Fruit fly (Drosophila melanogaster) whole organism, wandering third instar larva: ENCODE results near the gene CG11714.

Source experiments
- Abd-B ChIP-seq: fragments of >200 bp; optimal IDR thresholded peaks from 2 replicates; lab custom pipeline; 2017; ENCODE audit warnings: missing biosample characterization, missing genetic modification characterization
- CG32264 ChIP-seq: fragments of 200-800 bp; sonication (Bioruptor generic); optimal IDR thresholded peaks from 2 replicates; lab custom pipeline; 2016; ENCODE audit warnings: missing biosample characterization, missing genetic modification characterization
- CG9705 ChIP-seq: fragments of 200-800 bp; sonication (Bioruptor generic); optimal IDR thresholded peaks from 2 replicates; lab custom pipeline; 2018; ENCODE audit warnings: missing biosample characterization, mild to moderate bottlenecking, missing genetic modification characterization
- CrebA ChIP-seq: fragments of 200-800 bp; sonication (Bioruptor generic); optimal IDR thresholded peaks from 2 replicates; lab custom pipeline; 2016; ENCODE audit warnings: missing biosample characterization, mild to moderate bottlenecking, missing genetic modification characterization, borderline replicate concordance
- Dfd ChIP-seq: fragments of >200 bp; optimal IDR thresholded peaks from 2 replicates; lab custom pipeline; 2017; ENCODE audit warnings: missing biosample characterization, missing genetic modification characterization
- Dif ChIP-seq: fragments of 200-275, 200-300 bp; sonication (Bioruptor generic); optimal IDR thresholded peaks from 2 replicates; lab custom pipeline; 2018; ENCODE audit warnings: missing biosample characterization, missing genetic modification characterization; ENCODE audit not compliant: partially characterized antibody
- GATAd ChIP-seq: sonication (Bioruptor generic); optimal IDR thresholded peaks from 2 replicates; lab custom pipeline; 2016; ENCODE audit warnings: missing biosample characterization, missing genetic modification characterization
- Hnf4 ChIP-seq: fragments of 200-800 bp; sonication (Bioruptor generic); optimal IDR thresholded peaks from 2 replicates; lab custom pipeline; 2016; ENCODE audit warnings: missing biosample characterization, mild to moderate bottlenecking, missing genetic modification characterization
- Hr78 ChIP-seq: fragments of >200 bp; optimal IDR thresholded peaks from 2 replicates; lab custom pipeline; 2017; ENCODE audit warnings: missing biosample characterization, missing genetic modification characterization
- Jra ChIP-seq: sonication (Bioruptor generic); optimal IDR thresholded peaks from 2 replicates; lab custom pipeline; 2016; ENCODE audit warnings: missing biosample characterization, missing genetic modification characterization
- Myc ChIP-seq: fragments of >200 bp; optimal IDR thresholded peaks from 2 replicates; lab custom pipeline; 2017
- Vsx2 ChIP-seq: fragments of 200-300, 225-300 bp; sonication (Bioruptor generic); optimal IDR thresholded peaks from 2 replicates; lab custom pipeline; 2018; ENCODE audit warnings: missing biosample characterization, missing genetic modification characterization; ENCODE audit not compliant: partially characterized antibody
- br ChIP-seq: fragments of 200-800 bp; sonication (Bioruptor generic); optimal IDR thresholded peaks from 2 replicates; lab custom pipeline; 2016; ENCODE audit warnings: missing biosample characterization, missing genetic modification characterization
- dl ChIP-seq, 2 experiments: fragments of 175-275, 200-275 bp in 1 of 2; fragments of 200-275 bp in 1 of 2; sonication (Bioruptor generic); optimal IDR thresholded peaks; lab custom pipeline; 2018; ENCODE audit warnings: mild to moderate bottlenecking in 2 of 2, missing biosample characterization in 2 of 2, missing genetic modification characterization in 2 of 2, moderate library complexity in 2 of 2; ENCODE audit not compliant: partially characterized antibody in 2 of 2, insufficient read depth in 1 of 2
- dmrt93B ChIP-seq: fragments of 200-800 bp; sonication (Bioruptor generic); optimal IDR thresholded peaks from 2 replicates; lab custom pipeline; 2018; ENCODE audit warnings: missing biosample characterization, mild to moderate bottlenecking, missing genetic modification characterization
- ey ChIP-seq: fragments of 200-800 bp; sonication (Bioruptor generic); optimal IDR thresholded peaks from 2 replicates; lab custom pipeline; 2016; ENCODE audit warnings: missing biosample characterization, missing genetic modification characterization
- foxo ChIP-seq, 2 experiments: fragments of 200-800 bp; sonication (Bioruptor generic); optimal IDR thresholded peaks; 2 replicates in 1 of 2; 3 replicates in 1 of 2; lab custom pipeline; 2016 to 2017; ENCODE audit warnings: missing biosample characterization in 2 of 2, missing genetic modification characterization in 2 of 2
- fru ChIP-seq: fragments of 200-800 bp; sonication (Bioruptor generic); optimal IDR thresholded peaks from 3 replicates; lab custom pipeline; 2016; ENCODE audit warnings: missing biosample characterization, mild to moderate bottlenecking, missing genetic modification characterization
- h ChIP-seq: fragments of 200-800 bp; sonication (Bioruptor generic); optimal IDR thresholded peaks from 3 replicates; lab custom pipeline; 2016; ENCODE audit warnings: missing biosample characterization, mild to moderate bottlenecking, missing genetic modification characterization
- jim ChIP-seq: fragments of 175-275, 200-325 bp; sonication (Bioruptor generic); optimal IDR thresholded peaks from 2 replicates; lab custom pipeline; 2016; ENCODE audit warnings: missing biosample characterization, mild to moderate bottlenecking, missing genetic modification characterization
- lola ChIP-seq: fragments of >200 bp; optimal IDR thresholded peaks from 2 replicates; lab custom pipeline; 2017; ENCODE audit warnings: missing biosample characterization, missing genetic modification characterization
- pan ChIP-seq: fragments of >200 bp; optimal IDR thresholded peaks from 2 replicates; lab custom pipeline; 2017
- psq ChIP-seq: fragments of 200-800 bp; sonication (Bioruptor generic); optimal IDR thresholded peaks from 3 replicates; lab custom pipeline; 2017; ENCODE audit warnings: missing biosample characterization, mild to moderate bottlenecking, missing genetic modification characterization, moderate library complexity
- rgr ChIP-seq: fragments of 200-800 bp; sonication (Bioruptor generic); optimal IDR thresholded peaks from 3 replicates; lab custom pipeline; 2016; ENCODE audit warnings: missing biosample characterization, mild to moderate bottlenecking, missing genetic modification characterization
- sage ChIP-seq: fragments of 200-800 bp; sonication (Bioruptor generic); optimal IDR thresholded peaks from 2 replicates; lab custom pipeline; 2016; ENCODE audit warnings: missing biosample characterization, mild to moderate bottlenecking, missing genetic modification characterization
- sv ChIP-seq: fragments of 200-800 bp; sonication (Bioruptor generic); optimal IDR thresholded peaks from 3 replicates; lab custom pipeline; 2016; ENCODE audit warnings: missing biosample characterization, missing genetic modification characterization
- tai ChIP-seq: sonication (Bioruptor generic); optimal IDR thresholded peaks from 2 replicates; lab custom pipeline; 2016; ENCODE audit warnings: missing biosample characterization, missing genetic modification characterization
- woc ChIP-seq: sonication (Bioruptor generic); optimal IDR thresholded peaks from 2 replicates; lab custom pipeline; 2016; ENCODE audit warnings: missing biosample characterization, mild to moderate bottlenecking, missing genetic modification characterization

CG11714 gene

dm6 chr3L:11547302-11547994 is 24.9 kb upstream of the CG11714 start:
- TF ChIP-seq dl (GFP tag; optimal IDR thresholded peaks at IDR 0.05; lab: Kevin White, UChicago; ENCODE audit: insufficient read depth in 1 of 2, partially characterized antibody in 2 of 2) (no peak), lola (GFP tag; lab: Kevin White, UChicago) (no peak), jim (GFP tag; lab: Kevin White, UChicago) (no peak), rgr (GFP tag; lab: Kevin White, UChicago) (no peak), Hr78 (GFP tag; lab: Kevin White, UChicago) (no peak), ey (GFP tag; lab: Kevin White, UChicago) (no peak), fru (no peak), pan (lab: Kevin White, UChicago) (no peak), Vsx2 (GFP tag; lab: Kevin White, UChicago) (no peak), sage (GFP tag; lab: Kevin White, UChicago) (no peak), CrebA (GFP tag; lab: Kevin White, UChicago) (no peak), GATAd (GFP tag; lab: Kevin White, UChicago) (no peak), CG9705 (no peak), dmrt93B (GFP tag; lab: Kevin White, UChicago) (no peak), sv (GFP tag; lab: Kevin White, UChicago) (no peak), Hnf4 (no peak), foxo (GFP tag; optimal IDR thresholded peaks at IDR 0.05; lab: Kevin White, UChicago) (no peak), tai (GFP tag; lab: Kevin White, UChicago) (no peak), Dfd (no peak), psq (GFP tag; lab: Kevin White, UChicago) (no peak)

- TF ChIP-seq Myc (lab: Kevin White, UChicago) (no peak), sage (GFP tag; lab: Kevin White, UChicago) (no peak), dl (GFP tag; optimal IDR thresholded peaks at IDR 0.05; lab: Kevin White, UChicago; ENCODE audit: insufficient read depth in 1 of 2, partially characterized antibody in 2 of 2) (no peak), CrebA (GFP tag; lab: Kevin White, UChicago) (no peak), br (GFP tag; lab: Kevin White, UChicago) (no peak), CG32264 (GFP tag; lab: Kevin White, UChicago) (no peak), Dif (GFP tag; lab: Kevin White, UChicago) (no peak), jim (GFP tag; lab: Kevin White, UChicago) (no peak), lola (GFP tag; lab: Kevin White, UChicago) (no peak)
These were observed 21.3 kb upstream of the CG11714 start for dm6 chr3L:11543681-11544299.

dm6 chr3L:11542948-11543347 is 20.4 kb upstream of the CG11714 start:
- TF ChIP-seq lola (GFP tag; lab: Kevin White, UChicago) = no peak
- no peak for TF ChIP-seq Jra (GFP tag; lab: Kevin White, UChicago)
- no peak for TF ChIP-seq sv (GFP tag; lab: Kevin White, UChicago)
- TF ChIP-seq CG9705 = no peak
- no peak for TF ChIP-seq pan (lab: Kevin White, UChicago)
- TF ChIP-seq Dfd = no peak
- TF ChIP-seq GATAd (GFP tag; lab: Kevin White, UChicago) = no peak
- TF ChIP-seq dmrt93B (GFP tag; lab: Kevin White, UChicago) = no peak
- TF ChIP-seq foxo (GFP tag; optimal IDR thresholded peaks at IDR 0.05; lab: Kevin White, UChicago) = no peak
- no peak for TF ChIP-seq h (GFP tag; lab: Kevin White, UChicago)

- TF ChIP-seq Abd-B (GFP tag; lab: Kevin White, UChicago) (no peak), sv (GFP tag; lab: Kevin White, UChicago) (no peak), Dfd (peak; percentile 94)
These were observed 19.9 kb upstream of the CG11714 start for dm6 chr3L:11542437-11542836.

dm6 chr3L:11540330-11540702 is 17.8 kb upstream of the CG11714 start:
- TF ChIP-seq woc (GFP tag; lab: Kevin White, UChicago) (no peak), sv (GFP tag; lab: Kevin White, UChicago) (no peak)
